Fruit fly (Drosophila melanogaster): ENCODE measurements around the gene Axn.
A peak's percentile ranks its signal among the peaks of the same experiment; 100 is the strongest.

Gene Axn

dm6 chr3R:30056592-30057135 is 34.0 kb downstream of the Axn start, which contains the start of the genes CG7950 and Rpp14a (continued):
- peak; percentile 59; the same call in 1 of the 2 replicates for TF ChIP-seq Poxn (GFP tag; IDR thresholded peaks at IDR 0.05)
- TF ChIP-seq CG1529 (GFP tag; optimal IDR thresholded peaks at IDR 0.05): peak; percentile 12
- TF ChIP-seq eyg (GFP tag; optimal IDR thresholded peaks at IDR 0.05): peak; percentile 57
- TF ChIP-seq ssp (GFP tag; IDR thresholded peaks at IDR 0.05): peak; percentile 47
- peak; percentile 83 for TF ChIP-seq CHES-1-like (GFP tag; optimal IDR thresholded peaks at IDR 0.05)
- no peak for TF ChIP-seq CG6254 (GFP tag; optimal IDR thresholded peaks at IDR 0.05)
- TF ChIP-seq dmrt11E (tag; optimal IDR thresholded peaks at IDR 0.05): peak; percentile 78
- TF ChIP-seq Sry-δ (GFP tag; optimal IDR thresholded peaks at IDR 0.05): peak; percentile 57
- TF ChIP-seq CG8388 (GFP tag; optimal IDR thresholded peaks at IDR 0.05): peak; percentile 53
- peak; percentile 60 for TF ChIP-seq dmrt99B (tag; optimal IDR thresholded peaks at IDR 0.05)
- peak; percentile 57 for TF ChIP-seq Neu2 (GFP tag; optimal IDR thresholded peaks at IDR 0.05; ENCODE audit: borderline replicate concordance)
- TF ChIP-seq Sry-β (GFP tag; optimal IDR thresholded peaks at IDR 0.05): peak; percentile 98
- no peak for TF ChIP-seq C15 (GFP tag; IDR thresholded peaks at IDR 0.05)
- no peak for TF ChIP-seq Hr39 (optimal IDR thresholded peaks at IDR 0.05)
- peak; percentile 73 for TF ChIP-seq fu2 (GFP tag; optimal IDR thresholded peaks at IDR 0.05)
- TF ChIP-seq CG3281 (GFP tag; optimal IDR thresholded peaks at IDR 0.05): peak; percentile 73
- peak; percentile 62; the same call in 2 of the 3 replicates for TF ChIP-seq CG7357 (GFP tag; IDR thresholded peaks at IDR 0.05)
- TF ChIP-seq ase (GFP tag; IDR thresholded peaks at IDR 0.05): peak; percentile 64; the same call in 2 of the 3 replicates
- peak; percentile 86 for TF ChIP-seq CG32532 (GFP tag; IDR thresholded peaks at IDR 0.05)
- peak; percentile 80 for TF ChIP-seq CG12155 (GFP tag; optimal IDR thresholded peaks at IDR 0.05)
- TF ChIP-seq CG10462 (GFP tag; optimal IDR thresholded peaks at IDR 0.05): peak; percentile 48
- no peak for TF ChIP-seq CG31365 (tag; optimal IDR thresholded peaks at IDR 0.05)
- no peak for TF ChIP-seq CG14860 (GFP tag; IDR thresholded peaks at IDR 0.05; ENCODE audit: partially characterized antibody)
- peak; percentile 70; the same call in 1 of the 3 replicates for TF ChIP-seq H15 (GFP tag; IDR thresholded peaks at IDR 0.05)
- TF ChIP-seq CG2116 (GFP tag; optimal IDR thresholded peaks at IDR 0.05): peak; percentile 64
- TF ChIP-seq CG7745 (tag; optimal IDR thresholded peaks at IDR 0.05): no peak
- peak; percentile 36 for TF ChIP-seq CG4617 (GFP tag; optimal IDR thresholded peaks at IDR 0.05; ENCODE audit: borderline replicate concordance)
- peak; percentile 41; the same call in 1 of the 2 replicates for TF ChIP-seq CG10959 (GFP tag; IDR thresholded peaks at IDR 0.05)
- no peak for TF ChIP-seq pita (GFP tag; optimal IDR thresholded peaks at IDR 0.05)
- TF ChIP-seq nmo (GFP tag; optimal IDR thresholded peaks at IDR 0.05): peak; percentile 67
- TF ChIP-seq gem (tag; optimal IDR thresholded peaks at IDR 0.05): peak; percentile 88
- TF ChIP-seq CG4360 (GFP tag; IDR thresholded peaks at IDR 0.05): no peak
- peak; percentile 49; the same call in 1 of the 4 replicates for TF ChIP-seq Gug (GFP tag; IDR thresholded peaks at IDR 0.05)
- peak; percentile 59; the same call in 1 of the 2 replicates for TF ChIP-seq gsb (GFP tag; IDR thresholded peaks at IDR 0.05)
- TF ChIP-seq hth (optimal IDR thresholded peaks at IDR 0.05): no peak
- TF ChIP-seq cato (GFP tag; optimal IDR thresholded peaks at IDR 0.05; ENCODE audit: borderline replicate concordance): peak; percentile 58
- TF ChIP-seq slou (GFP tag; optimal IDR thresholded peaks at IDR 0.05): peak; percentile 43
- peak; percentile 87 for TF ChIP-seq lbe (GFP tag; optimal IDR thresholded peaks at IDR 0.05)
- TF ChIP-seq bsh (GFP tag; optimal IDR thresholded peaks at IDR 0.05): peak; percentile 70 to 83
- TF ChIP-seq Elba2 (GFP tag; optimal IDR thresholded peaks at IDR 0.05): peak; percentile 8
- no peak for TF ChIP-seq pan (optimal IDR thresholded peaks at IDR 0.05)
- TF ChIP-seq pan (GFP tag; optimal IDR thresholded peaks at IDR 0.05 in 1 of 2, IDR thresholded peaks at IDR 0.05 in 1 of 2): peak in 1 of 2 experiments; percentile 79
- TF ChIP-seq CG10543 (GFP tag; optimal IDR thresholded peaks at IDR 0.05): peak; percentile 58
- TF ChIP-seq CG8944 (GFP tag; optimal IDR thresholded peaks at IDR 0.05): peak; percentile 62
- TF ChIP-seq CG31441 (GFP tag; IDR thresholded peaks at IDR 0.05): peak; percentile 41; the same call in 1 of the 2 replicates
- TF ChIP-seq CG11085 (GFP tag; IDR thresholded peaks at IDR 0.05): peak; percentile 68
- TF ChIP-seq CG12942 (GFP tag; optimal IDR thresholded peaks at IDR 0.05): peak; percentile 79
- TF ChIP-seq grn (GFP tag; optimal IDR thresholded peaks at IDR 0.05): no peak
- TF ChIP-seq D19A (tag; optimal IDR thresholded peaks at IDR 0.05): peak; percentile 50
- peak; percentile 60; the same call in 1 of the 2 replicates for TF ChIP-seq CG31224 (GFP tag; IDR thresholded peaks at IDR 0.05)
- no peak for TF ChIP-seq CTCF (GFP tag; optimal IDR thresholded peaks at IDR 0.05)
- peak; percentile 93 for TF ChIP-seq Ets65A (GFP tag)

Data from whole organism, embryonic.